Fruit fly (Drosophila melanogaster) whole organism, pupa: ENCODE data around the gene Dip-C.

Experiments
- CG10348 ChIP-seq: fragments of 200-800 bp; sonication (Bioruptor generic); IDR thresholded peaks from 2 replicates; pipeline ENCODE4 v1.3.6; 2022; ENCODE audit warnings: missing biosample characterization, missing genetic modification characterization
- CG12605 ChIP-seq: fragments of 200-800 bp; sonication (Bioruptor generic); IDR thresholded peaks from 2 replicates; pipeline ENCODE4 v1.3.6; 2022; ENCODE audit warnings: missing biosample characterization, missing genetic modification characterization
- CG13204 ChIP-seq: fragments of 200-800 bp; sonication (Bioruptor generic); optimal IDR thresholded peaks from 2 replicates; lab custom pipeline; 2018; ENCODE audit warnings: missing biosample characterization, mild to moderate bottlenecking, missing genetic modification characterization, moderate library complexity
- CG15710 ChIP-seq: fragments of 200-800 bp; sonication (Bioruptor generic); optimal IDR thresholded peaks from 2 replicates; lab custom pipeline; 2018; ENCODE audit warnings: missing biosample characterization, mild to moderate bottlenecking, missing genetic modification characterization, moderate library complexity
- CG17806 ChIP-seq: fragments of 200-800 bp; sonication (Bioruptor generic); optimal IDR thresholded peaks from 2 replicates; lab custom pipeline; 2018; ENCODE audit warnings: missing biosample characterization, mild to moderate bottlenecking, missing genetic modification characterization, moderate library complexity
- CG32121 ChIP-seq: fragments of 200-800 bp; sonication (Bioruptor generic); IDR thresholded peaks from 2 replicates; pipeline ENCODE4 v1.3.6; 2022; ENCODE audit warnings: missing biosample characterization, missing genetic modification characterization
- CG34367 ChIP-seq: fragments of 200-800 bp; sonication (Bioruptor generic); optimal IDR thresholded peaks from 2 replicates; lab custom pipeline; 2018; ENCODE audit warnings: missing biosample characterization, mild to moderate bottlenecking, missing genetic modification characterization
- CG4496 ChIP-seq: fragments of 200-800 bp; sonication (Bioruptor generic); IDR thresholded peaks from 3 replicates; pipeline ENCODE4 v1.3.6; 2022; ENCODE audit warnings: missing biosample characterization, missing genetic modification characterization
- CG8159 ChIP-seq: fragments of 200-800 bp; sonication (Bioruptor generic); optimal IDR thresholded peaks from 3 replicates; lab custom pipeline; 2018; ENCODE audit warnings: missing biosample characterization, mild to moderate bottlenecking, missing genetic modification characterization, moderate library complexity
- CG8301 ChIP-seq: fragments of 200-800 bp; sonication (Bioruptor generic); optimal IDR thresholded peaks from 2 replicates; lab custom pipeline; 2018; ENCODE audit warnings: missing biosample characterization, mild to moderate bottlenecking, missing genetic modification characterization
- CG9948 ChIP-seq: fragments of 200-800 bp; sonication (Bioruptor generic); optimal IDR thresholded peaks from 2 replicates; lab custom pipeline; 2018; ENCODE audit warnings: missing biosample characterization, mild to moderate bottlenecking, missing genetic modification characterization, moderate library complexity
- EcR ChIP-seq: fragments of 200-800 bp; sonication (Bioruptor generic); optimal IDR thresholded peaks from 3 replicates; lab custom pipeline; 2019; ENCODE audit warnings: missing biosample characterization, missing genetic modification characterization, mild to moderate bottlenecking, moderate library complexity, missing genetic modification reagents
- Ets98B ChIP-seq: fragments of 200-800 bp; sonication (Bioruptor generic); IDR thresholded peaks from 2 replicates; pipeline ENCODE4 v1.3.6; 2022; ENCODE audit warnings: missing biosample characterization, missing genetic modification characterization
- Pif1A ChIP-seq: fragments of 200-800 bp; sonication (Bioruptor generic); optimal IDR thresholded peaks from 3 replicates; lab custom pipeline; 2016; ENCODE audit warnings: missing biosample characterization, missing genetic modification characterization
- Pif1B ChIP-seq: fragments of 200-800 bp; sonication (Bioruptor generic); optimal IDR thresholded peaks from 3 replicates; lab custom pipeline; 2016; ENCODE audit warnings: missing biosample characterization, missing genetic modification characterization
- Snoo ChIP-seq: fragments of 200-800 bp; sonication (Bioruptor generic); optimal IDR thresholded peaks from 3 replicates; lab custom pipeline; 2017; ENCODE audit warnings: missing biosample characterization, mild to moderate bottlenecking, missing genetic modification characterization, inconsistent platforms
- fd96Ca ChIP-seq: fragments of 200-800 bp; sonication (Bioruptor generic); IDR thresholded peaks from 3 replicates; pipeline ENCODE4 v1.3.6; 2022; ENCODE audit warnings: missing biosample characterization, missing genetic modification characterization
- gl ChIP-seq: fragments of 200-800 bp; sonication (Bioruptor generic); optimal IDR thresholded peaks from 2 replicates; lab custom pipeline; 2018; ENCODE audit warnings: missing biosample characterization, mild to moderate bottlenecking, missing genetic modification characterization
- rn ChIP-seq: fragments of 200-800 bp; sonication (Bioruptor generic); IDR thresholded peaks from 2 replicates; pipeline ENCODE4 v1.3.6; 2022; ENCODE audit warnings: missing biosample characterization, missing genetic modification characterization

Gene Dip-C

dm6 chr3R:12364580-12364979 lies 49.0 kb downstream of the Dip-C start, which contains the start of gene Tim17a1:
Tim17a1 (minus strand) TSS chr3R:12364680.
- TF ChIP-seq Pif1A (GFP tag; lab: Kevin White, UChicago) (no peak), CG4496 (no peak), gl (tag; lab: Kevin White, UChicago) (no peak), CG34367 (no peak), CG8301 (tag; lab: Kevin White, UChicago) (no peak), CG9948 (tag; lab: Kevin White, UChicago) (no peak)
- TF ChIP-seq, all 21 proteins: peak for 0

DNA sequence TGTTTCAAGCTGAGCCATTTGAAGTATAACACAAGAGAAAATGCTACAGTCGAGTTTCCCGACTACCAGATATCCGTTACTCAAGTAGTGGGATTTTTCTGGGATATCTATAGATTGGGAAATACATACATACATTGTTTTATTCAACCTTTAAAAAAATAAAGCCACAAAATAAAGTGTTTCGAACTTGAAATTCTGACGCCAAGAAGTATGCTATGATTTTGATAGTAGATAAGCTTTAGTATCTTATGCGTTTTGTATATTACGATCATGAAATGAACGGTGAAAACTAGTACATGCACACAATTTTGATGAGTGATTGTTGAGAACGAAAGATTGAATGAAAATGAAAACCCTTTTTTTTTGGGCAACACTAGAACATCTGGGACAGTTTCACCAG lies 50.0 kb downstream of the Dip-C start:
- TF ChIP-seq CG10348 (GFP tag; lab: Robert Waterston, UW) (no peak), CG8159 (tag; lab: Kevin White, UChicago) (no peak), rn (GFP tag; lab: Robert Waterston, UW) (no peak), CG12605 (GFP tag; lab: Robert Waterston, UW) (no peak), CG15710 (tag; lab: Kevin White, UChicago) (no peak), CG17806 (tag; lab: Kevin White, UChicago) (no peak), Pif1A (GFP tag; lab: Kevin White, UChicago) (no peak), CG8301 (tag; lab: Kevin White, UChicago) (no peak), EcR (no peak), fd96Ca (GFP tag; lab: Robert Waterston, UW) (no peak), CG34367 (no peak), Ets98B (GFP tag; lab: Robert Waterston, UW) (no peak), Snoo (tag; lab: Kevin White, UChicago) (no peak), CG13204 (GFP tag; lab: Kevin White, UChicago) (no peak), gl (tag; lab: Kevin White, UChicago) (no peak), Pif1B (no peak)

dm6 chr3R:12361962-12362497 lies 51.5 kb downstream of the Dip-C start:
- TF ChIP-seq CG8159 (tag; lab: Kevin White, UChicago) (no peak), CG32121 (GFP tag; lab: Robert Waterston, UW) (no peak), Pif1B (no peak), EcR (no peak), CG34367 (no peak), CG13204 (GFP tag; lab: Kevin White, UChicago) (no peak), CG12605 (GFP tag; lab: Robert Waterston, UW) (no peak), CG17806 (tag; lab: Kevin White, UChicago) (no peak)
